Fruit fly (Drosophila melanogaster) S2 (cell line): ENCODE results near the gene CG14518.
A peak's percentile ranks its signal among the peaks of the same experiment; 100 is the strongest.

Experiments
- CG8478 ChIP-seq: fragments of >200 bp; optimal IDR thresholded peaks from 2 replicates; lab custom pipeline; 2018
- CTCF ChIP-seq, 2 experiments: fragments of >200 bp; optimal IDR thresholded peaks; 2 replicates each; lab custom pipeline; 2018

DNA sequence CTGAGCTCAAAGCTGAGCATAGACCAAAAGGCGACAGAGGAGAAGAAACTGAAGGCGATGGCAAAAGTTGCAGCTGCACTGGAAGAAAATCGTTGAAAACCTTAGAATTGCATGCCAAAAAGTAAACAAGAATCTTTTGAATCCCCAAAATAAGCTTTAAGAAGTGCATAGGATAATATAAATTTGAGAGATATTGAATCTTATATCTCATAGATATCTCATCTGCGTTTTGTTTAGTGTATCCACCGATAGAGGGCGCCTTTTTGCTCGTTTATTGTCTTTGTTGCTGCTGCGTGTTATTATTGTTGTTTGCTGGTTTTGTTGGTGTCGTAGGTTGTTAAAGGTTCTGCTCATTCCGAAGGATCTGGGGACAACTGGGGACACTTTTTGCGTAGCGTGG lies 38.9 kb upstream of the CG14518 start:
- TF ChIP-seq CTCF (optimal IDR thresholded peaks at IDR 0.05; lab: Kevin White, UChicago) (peak; percentile 56 to 59), CG8478 (lab: Kevin White, UChicago) (no peak)
